Fruit fly (Drosophila melanogaster) S2 (cell line): ENCODE results near the gene FRG1.

Source experiments
- CG8478 ChIP-seq: fragments of >200 bp; optimal IDR thresholded peaks from 2 replicates; lab custom pipeline; 2018
- CTCF ChIP-seq, 2 experiments: fragments of >200 bp; optimal IDR thresholded peaks; 2 replicates each; lab custom pipeline; 2018

DNA sequence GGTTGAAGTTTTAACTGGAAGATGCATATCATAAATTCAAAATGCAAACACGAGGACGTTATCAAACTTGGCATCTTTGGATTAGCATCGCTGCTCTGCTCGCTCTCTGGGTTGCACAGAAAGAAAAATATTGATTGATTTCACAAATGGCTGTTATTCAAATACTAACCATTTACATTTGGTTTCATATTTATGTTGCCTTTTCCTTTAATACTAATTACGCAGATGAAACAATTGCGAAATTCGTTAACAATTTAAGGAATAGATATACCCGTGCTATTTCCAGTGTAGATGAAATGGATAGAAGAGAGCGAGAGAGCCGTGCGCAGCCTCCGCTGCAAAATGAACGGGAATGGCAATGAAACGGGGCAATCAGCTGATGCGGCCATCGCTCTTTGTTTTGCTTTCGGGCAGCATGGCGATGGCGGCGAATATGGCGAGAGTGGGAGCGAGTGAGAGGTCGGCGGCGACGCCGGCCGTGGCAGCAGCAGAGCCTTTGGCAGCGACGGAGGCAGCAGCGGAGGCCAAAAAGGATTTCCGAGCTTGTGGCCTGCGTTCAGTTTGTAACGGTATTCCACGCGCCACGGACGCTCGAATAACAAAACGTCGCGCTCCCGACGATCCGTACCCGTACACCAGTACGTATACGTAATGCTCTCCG, 49.1 kb downstream of the FRG1 start, which contains the start of gene rdgC:
- TF ChIP-seq CTCF (optimal IDR thresholded peaks at IDR 0.05; lab: Kevin White, UChicago) (no peak), CG8478 (no peak)
